Worm (Caenorhabditis elegans): ENCODE measurements around the gene clec-37.

ce11 chrV:16833672-16834071, 18.2 kb downstream of the clec-37 start:
- no peak for TF ChIP-seq nhr-129 (tag; optimal IDR thresholded peaks at IDR 0.05)
- no peak for TF ChIP-seq unc-62 (GFP tag; optimal IDR thresholded peaks at IDR 0.05)
- TF ChIP-seq lsy-2 (tag; optimal IDR thresholded peaks at IDR 0.05): no peak
